Worm (Caenorhabditis elegans): ENCODE results near the gene tmem-231.

DNA sequence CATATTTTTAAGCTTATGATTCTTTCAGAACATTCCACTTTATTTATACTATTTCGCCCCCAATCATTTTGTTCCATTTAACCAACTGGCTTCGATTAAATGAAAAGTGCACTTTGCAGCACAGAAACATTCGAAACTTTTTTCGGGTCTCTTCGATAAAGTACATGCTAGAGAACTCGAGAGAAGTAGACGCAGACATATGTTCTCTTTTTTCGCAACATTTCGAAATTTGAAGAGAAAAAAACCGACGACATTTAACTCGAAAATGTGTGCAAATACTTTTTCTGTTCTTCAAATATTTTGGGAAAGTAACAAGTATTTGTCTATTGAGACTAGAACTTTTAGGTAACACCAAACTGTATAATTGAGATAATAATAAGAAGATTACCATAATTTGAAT lies 49.7 kb upstream of the tmem-231 start:
- TF ChIP-seq cog-1 (tag; optimal IDR thresholded peaks at IDR 0.05) (no peak), ref-1 (GFP tag; conservative IDR thresholded peaks at IDR 0.05) (no peak), tab-1 (GFP tag; IDR thresholded peaks at IDR 0.05) (no peak), klf-2 (GFP tag; conservative IDR thresholded peaks at IDR 0.05) (no peak), flt-1 (GFP tag; IDR thresholded peaks at IDR 0.05) (no peak), med-1 (GFP tag; optimal IDR thresholded peaks at IDR 0.05; ENCODE audit: insufficient read depth) (no peak), T22C8.4 (GFP tag; IDR thresholded peaks at IDR 0.05) (no peak)

Measured in whole organism, midembryonic.